Fruit fly (Drosophila melanogaster): ENCODE measurements around the gene CG13041.
A peak's percentile ranks its signal among the peaks of the same experiment; 100 is the strongest.

Gene CG13041

dm6 chr3L:16351770-16352429 is 32.6 kb upstream of the CG13041 start, which contains the start of the genes Golgin104 and Tcs3:
Gene Golgin104, minus strand, starts transcription at chr3L:16351951.
Gene Tcs3, plus strand, starts transcription at chr3L:16351991.
- TF ChIP-seq cnc (optimal IDR thresholded peaks at IDR 0.05) (no peak), bab1 (GFP tag; optimal IDR thresholded peaks at IDR 0.05) (peak; percentile 57)

- TF ChIP-seq Mnt (GFP tag; optimal IDR thresholded peaks at IDR 0.05), result no peak
- TF ChIP-seq ovo (GFP tag; optimal IDR thresholded peaks at IDR 0.05), result no peak
- TF ChIP-seq CG11617 (GFP tag; optimal IDR thresholded peaks at IDR 0.05), result no peak
- TF ChIP-seq CG14711 (tag; optimal IDR thresholded peaks at IDR 0.05), result no peak
- no peak for TF ChIP-seq tj (GFP tag; optimal IDR thresholded peaks at IDR 0.05)
- TF ChIP-seq bab1 (GFP tag; optimal IDR thresholded peaks at IDR 0.05), result no peak
- no peak for TF ChIP-seq CG7045 (GFP tag; optimal IDR thresholded peaks at IDR 0.05)
- TF ChIP-seq CG12768 (GFP tag; optimal IDR thresholded peaks at IDR 0.05), result no peak
- TF ChIP-seq CG5204 (GFP tag; optimal IDR thresholded peaks at IDR 0.05), result no peak
- no peak for TF ChIP-seq cic (GFP tag; optimal IDR thresholded peaks at IDR 0.05)
- TF ChIP-seq Crg-1 (GFP tag; optimal IDR thresholded peaks at IDR 0.05), result no peak
- no peak for TF ChIP-seq Clk (GFP tag; optimal IDR thresholded peaks at IDR 0.05)
- TF ChIP-seq toe (GFP tag; optimal IDR thresholded peaks at IDR 0.05), result no peak
- TF ChIP-seq CG1620 (GFP tag; optimal IDR thresholded peaks at IDR 0.05), result no peak
- TF ChIP-seq Hr96 (GFP tag; optimal IDR thresholded peaks at IDR 0.05), result no peak
- no peak for TF ChIP-seq CG7101 (tag; optimal IDR thresholded peaks at IDR 0.05)
- no peak for TF ChIP-seq pad (GFP tag; optimal IDR thresholded peaks at IDR 0.05)
- TF ChIP-seq cnc (optimal IDR thresholded peaks at IDR 0.05), result no peak
- TF ChIP-seq kay (GFP tag; ENCODE audit: borderline replicate concordance), result no peak
- TF ChIP-seq CG33017 (tag; optimal IDR thresholded peaks at IDR 0.05), result no peak
Measured at dm6 chr3L:16349686-16350085, 30.4 kb upstream of the CG13041 start.

dm6 chr3L:16347914-16348313 is 28.6 kb upstream of the CG13041 start, which contains the start of gene mRpS34:
Gene mRpS34, plus strand, starts transcription at chr3L:16348074.
- no peak for TF ChIP-seq Clk (GFP tag; optimal IDR thresholded peaks at IDR 0.05)
- TF ChIP-seq ovo (GFP tag; optimal IDR thresholded peaks at IDR 0.05), result no peak
- no peak for TF ChIP-seq CG12768 (GFP tag; optimal IDR thresholded peaks at IDR 0.05)
- TF ChIP-seq CG1620 (GFP tag; optimal IDR thresholded peaks at IDR 0.05), result no peak
- no peak for TF ChIP-seq Crg-1 (GFP tag; optimal IDR thresholded peaks at IDR 0.05)
- TF ChIP-seq pad (GFP tag; optimal IDR thresholded peaks at IDR 0.05), result no peak
- TF ChIP-seq CG14711 (tag; optimal IDR thresholded peaks at IDR 0.05), result no peak
- TF ChIP-seq kay (GFP tag; ENCODE audit: borderline replicate concordance), result no peak
- no peak for TF ChIP-seq CG33017 (tag; optimal IDR thresholded peaks at IDR 0.05)
- TF ChIP-seq Mnt (GFP tag; optimal IDR thresholded peaks at IDR 0.05), result no peak
- no peak for TF ChIP-seq cic (GFP tag; optimal IDR thresholded peaks at IDR 0.05)
- TF ChIP-seq CG11617 (GFP tag; optimal IDR thresholded peaks at IDR 0.05), result no peak
- TF ChIP-seq CG7101 (tag; optimal IDR thresholded peaks at IDR 0.05), result no peak
- TF ChIP-seq tj (GFP tag; optimal IDR thresholded peaks at IDR 0.05), result no peak
- no peak for TF ChIP-seq toe (GFP tag; optimal IDR thresholded peaks at IDR 0.05)
- no peak for TF ChIP-seq cnc (optimal IDR thresholded peaks at IDR 0.05)
- TF ChIP-seq bab1 (GFP tag; optimal IDR thresholded peaks at IDR 0.05), result no peak
- TF ChIP-seq CG5204 (GFP tag; optimal IDR thresholded peaks at IDR 0.05), result no peak
- no peak for TF ChIP-seq CG7045 (GFP tag; optimal IDR thresholded peaks at IDR 0.05)

- no peak for TF ChIP-seq CG7101 (tag; optimal IDR thresholded peaks at IDR 0.05)
- TF ChIP-seq tj (GFP tag; optimal IDR thresholded peaks at IDR 0.05), result no peak
- TF ChIP-seq pad (GFP tag; optimal IDR thresholded peaks at IDR 0.05), result no peak
- no peak for TF ChIP-seq CG12768 (GFP tag; optimal IDR thresholded peaks at IDR 0.05)
- no peak for TF ChIP-seq cic (GFP tag; optimal IDR thresholded peaks at IDR 0.05)
- no peak for TF ChIP-seq ovo (GFP tag; optimal IDR thresholded peaks at IDR 0.05)
- no peak for TF ChIP-seq kay (GFP tag; ENCODE audit: borderline replicate concordance)
- no peak for TF ChIP-seq Mnt (GFP tag; optimal IDR thresholded peaks at IDR 0.05)
- TF ChIP-seq Crg-1 (GFP tag; optimal IDR thresholded peaks at IDR 0.05), result no peak
- no peak for TF ChIP-seq CG11617 (GFP tag; optimal IDR thresholded peaks at IDR 0.05)
- no peak for TF ChIP-seq CG33017 (tag; optimal IDR thresholded peaks at IDR 0.05)
Measured at dm6 chr3L:16346023-16346422, 26.7 kb upstream of the CG13041 start, which contains the start of gene CG33257. Gene CG33257, plus strand, starts transcription at chr3L:16346323.

dm6 chr3L:16339873-16340272 is 20.5 kb upstream of the CG13041 start:
- TF ChIP-seq Hr96 (GFP tag; optimal IDR thresholded peaks at IDR 0.05) (no peak), CG12768 (GFP tag; optimal IDR thresholded peaks at IDR 0.05) (no peak), CG7045 (GFP tag; optimal IDR thresholded peaks at IDR 0.05) (no peak), cic (GFP tag; optimal IDR thresholded peaks at IDR 0.05) (no peak), ovo (GFP tag; optimal IDR thresholded peaks at IDR 0.05) (no peak), CG11617 (GFP tag; optimal IDR thresholded peaks at IDR 0.05) (no peak)

dm6 chr3L:16339463-16339862 is 20.1 kb upstream of the CG13041 start:
- TF ChIP-seq kay (GFP tag; ENCODE audit: borderline replicate concordance) (no peak), pad (GFP tag; optimal IDR thresholded peaks at IDR 0.05) (no peak), CG11617 (GFP tag; optimal IDR thresholded peaks at IDR 0.05) (no peak), Clk (GFP tag; optimal IDR thresholded peaks at IDR 0.05) (no peak), Crg-1 (GFP tag; optimal IDR thresholded peaks at IDR 0.05) (no peak)

- TF ChIP-seq kay (GFP tag; ENCODE audit: borderline replicate concordance) (no peak), toe (GFP tag; optimal IDR thresholded peaks at IDR 0.05) (no peak), Clk (GFP tag; optimal IDR thresholded peaks at IDR 0.05) (no peak), Hr96 (GFP tag; optimal IDR thresholded peaks at IDR 0.05) (no peak), tj (GFP tag; optimal IDR thresholded peaks at IDR 0.05) (no peak), cnc (optimal IDR thresholded peaks at IDR 0.05) (no peak), CG7045 (GFP tag; optimal IDR thresholded peaks at IDR 0.05) (no peak), pad (GFP tag; optimal IDR thresholded peaks at IDR 0.05) (no peak), cic (GFP tag; optimal IDR thresholded peaks at IDR 0.05) (no peak), Crg-1 (GFP tag; optimal IDR thresholded peaks at IDR 0.05) (no peak), CG11617 (GFP tag; optimal IDR thresholded peaks at IDR 0.05) (no peak)
Measured at dm6 chr3L:16338703-16339102, 19.4 kb upstream of the CG13041 start, which contains the start of gene CG4998. Gene CG4998, plus strand, starts transcription at chr3L:16339003.
